Worm (Caenorhabditis elegans) whole organism, L4 larva: ENCODE results near the gene srd-44.

Source experiments
- F10B5.3 ChIP-seq: sonication (generic microtip); optimal IDR thresholded peaks from 2 replicates; lab custom pipeline; 2016; ENCODE audit warnings: mild to moderate bottlenecking, missing genetic modification characterization, missing compliant biosample characterization
- F26F4.8 ChIP-seq: fragments of 200-800 bp; sonication (Bioruptor generic); conservative IDR thresholded peaks from 2 replicates; pipeline ENCODE4 v1.3.6; 2022; ENCODE audit warnings: missing genetic modification characterization, missing compliant biosample characterization
- F37D6.2 ChIP-seq: sonication (generic microtip); optimal IDR thresholded peaks from 2 replicates; lab custom pipeline; 2016; ENCODE audit warnings: mild to moderate bottlenecking, missing genetic modification characterization, missing compliant biosample characterization
- R02D3.7 ChIP-seq: fragments of 150-350 bp; sonication (generic microtip); optimal IDR thresholded peaks from 3 replicates; lab custom pipeline; 2014; ENCODE audit warnings: missing biosample characterization, missing genetic modification characterization
- Y105C5A.15 ChIP-seq: fragments of 200-800 bp; sonication (Bioruptor generic); IDR thresholded peaks from 2 replicates; pipeline ENCODE4 v1.3.6; 2022; ENCODE audit warnings: missing genetic modification characterization, missing compliant biosample characterization
- ZK337.2 ChIP-seq: fragments of 200-800 bp; sonication (Bioruptor generic); IDR thresholded peaks from 2 replicates; pipeline ENCODE4 v1.3.6; 2022; ENCODE audit warnings: missing genetic modification reagents, missing genetic modification characterization, missing compliant biosample characterization
- ZK546.5 ChIP-seq, 2 experiments: sonication (generic microtip); optimal IDR thresholded peaks; 2 replicates each; lab custom pipeline; 2017; ENCODE audit warnings: missing biosample characterization in 2 of 2, missing genetic modification characterization in 2 of 2
- aha-1 ChIP-seq: fragments of 150-350 bp; peaks from one replicate; lab custom pipeline; 2014; ENCODE audit warnings: missing biosample characterization, missing genetic modification characterization
- aly-2 ChIP-seq: sonication (generic microtip); optimal IDR thresholded peaks from 2 replicates; lab custom pipeline; 2018; ENCODE audit warnings: missing biosample characterization, missing genetic modification characterization
- ceh-20 ChIP-seq: fragments of 200-800 bp; sonication (Bioruptor generic); IDR thresholded peaks from 2 replicates; pipeline ENCODE4 v1.3.6; 2022; ENCODE audit warnings: missing genetic modification reagents, missing genetic modification characterization, missing compliant biosample characterization
- ceh-44 ChIP-seq: fragments of 200-800 bp; sonication (Bioruptor generic); IDR thresholded peaks from 2 replicates; pipeline ENCODE4 v1.3.6; 2022; ENCODE audit warnings: missing genetic modification reagents, missing genetic modification characterization, missing compliant biosample characterization
- cey-2 ChIP-seq: sonication (generic microtip); optimal IDR thresholded peaks from 3 replicates; lab custom pipeline; 2017; ENCODE audit warnings: missing genetic modification characterization, mild to moderate bottlenecking, missing compliant biosample characterization, antibody characterized with exemption, borderline replicate concordance; ENCODE audit not compliant: insufficient read depth
- daf-12 ChIP-seq: fragments of 150-350 bp; optimal IDR thresholded peaks from 2 replicates; lab custom pipeline; 2014; ENCODE audit warnings: missing biosample characterization, missing genetic modification reagents, missing genetic modification characterization
- daf-19 ChIP-seq: fragments of 200-800 bp; sonication (Bioruptor generic); conservative IDR thresholded peaks from 2 replicates; pipeline ENCODE4 v1.3.6; 2022; ENCODE audit warnings: missing genetic modification characterization, missing compliant biosample characterization
- dmd-8 ChIP-seq: fragments of 200-800 bp; sonication (Bioruptor generic); IDR thresholded peaks from 2 replicates; pipeline ENCODE4 v1.3.6; 2022; ENCODE audit warnings: missing genetic modification characterization, missing compliant biosample characterization
- dmd-9 ChIP-seq: fragments of 200-800 bp; sonication (Bioruptor generic); IDR thresholded peaks from 2 replicates; pipeline ENCODE4 v1.3.6; 2022; ENCODE audit warnings: missing genetic modification reagents, missing genetic modification characterization, missing compliant biosample characterization
- dve-1 ChIP-seq: sonication (generic microtip); optimal IDR thresholded peaks from 2 replicates; lab custom pipeline; 2017; ENCODE audit warnings: antibody characterized with exemption, mild to moderate bottlenecking, missing genetic modification characterization, missing compliant biosample characterization; ENCODE audit not compliant: insufficient read depth
- egl-43 ChIP-seq: fragments of 200-800 bp; sonication (Bioruptor generic); IDR thresholded peaks from 2 replicates; pipeline ENCODE4 v1.3.6; 2022; ENCODE audit warnings: missing genetic modification reagents, missing genetic modification characterization, missing compliant biosample characterization
- fkh-10 ChIP-seq: fragments of 150-350 bp; optimal IDR thresholded peaks from 2 replicates; lab custom pipeline; 2014; ENCODE audit warnings: missing biosample characterization, missing genetic modification reagents, missing genetic modification characterization
- lin-15B ChIP-seq: fragments of 150-350 bp; sonication (generic microtip); optimal IDR thresholded peaks from 3 replicates; lab custom pipeline; 2014; ENCODE audit warnings: missing biosample characterization, missing genetic modification characterization
- lin-29 ChIP-seq: fragments of 200-800 bp; sonication (Bioruptor generic); IDR thresholded peaks from 2 replicates; pipeline ENCODE4 v1.3.6; 2022; ENCODE audit warnings: missing genetic modification reagents, missing genetic modification characterization, missing compliant biosample characterization
- lin-39 ChIP-seq: fragments of 150-350 bp; optimal IDR thresholded peaks from 2 replicates; lab custom pipeline; 2014; ENCODE audit warnings: missing biosample characterization, missing genetic modification reagents, missing genetic modification characterization
- madf-5 ChIP-seq, 2 experiments: fragments of 200-800 bp; sonication (Bioruptor generic); IDR thresholded peaks; 2 replicates each; pipeline ENCODE4 v1.3.6; 2022; ENCODE audit warnings: missing compliant biosample characterization in 2 of 2, missing genetic modification characterization in 2 of 2
- mxl-2 ChIP-seq: fragments of 200-800 bp; sonication (Bioruptor generic); conservative IDR thresholded peaks from 2 replicates; pipeline ENCODE4 v1.3.6; 2022; ENCODE audit warnings: missing genetic modification reagents, missing genetic modification characterization, missing compliant biosample characterization
- mxl-3 ChIP-seq: fragments of 200-800 bp; sonication (Bioruptor generic); optimal IDR thresholded peaks from 2 replicates; lab custom pipeline; 2018; ENCODE audit warnings: mild to moderate bottlenecking, missing genetic modification characterization, missing compliant biosample characterization
- nhr-10 ChIP-seq: fragments of 150-350 bp; optimal IDR thresholded peaks from 2 replicates; lab custom pipeline; 2014; ENCODE audit warnings: missing biosample characterization, missing genetic modification characterization
- nhr-25 ChIP-seq: sonication (generic microtip); optimal IDR thresholded peaks from 2 replicates; lab custom pipeline; 2017; ENCODE audit warnings: missing genetic modification characterization, mild to moderate bottlenecking, missing compliant biosample characterization, antibody characterized with exemption, moderate library complexity, borderline replicate concordance; ENCODE audit not compliant: insufficient read depth
- nhr-28 ChIP-seq: fragments of 150-350 bp; optimal IDR thresholded peaks from 2 replicates; lab custom pipeline; 2014; ENCODE audit warnings: missing biosample characterization, missing genetic modification characterization
- nhr-42 ChIP-seq: fragments of 200-800 bp; sonication (Bioruptor generic); IDR thresholded peaks from 2 replicates; pipeline ENCODE4 v1.3.6; 2022; ENCODE audit warnings: missing genetic modification characterization, missing compliant biosample characterization
- nhr-48 ChIP-seq: sonication (generic microtip); optimal IDR thresholded peaks from 2 replicates; lab custom pipeline; 2016; ENCODE audit warnings: mild to moderate bottlenecking, missing genetic modification characterization, missing compliant biosample characterization
- nhr-76 ChIP-seq: fragments of 150-350 bp; optimal IDR thresholded peaks from 2 replicates; lab custom pipeline; 2014; ENCODE audit warnings: missing biosample characterization, missing genetic modification characterization
- php-3 ChIP-seq: fragments of 200-800 bp; sonication (Bioruptor generic); IDR thresholded peaks from 2 replicates; pipeline ENCODE4 v1.3.6; 2022; ENCODE audit warnings: missing genetic modification reagents, missing genetic modification characterization, missing compliant biosample characterization
- pqm-1 ChIP-seq: sonication (generic microtip); optimal IDR thresholded peaks from 2 replicates; lab custom pipeline; 2017; ENCODE audit warnings: missing biosample characterization, missing genetic modification characterization
- rbr-2 ChIP-seq: sonication (generic microtip); optimal IDR thresholded peaks from 2 replicates; lab custom pipeline; 2016; ENCODE audit warnings: missing genotype, missing genetic modification characterization, missing compliant biosample characterization
- sdz-12 ChIP-seq: fragments of 200-800 bp; sonication (Bioruptor generic); optimal IDR thresholded peaks from 2 replicates; lab custom pipeline; 2018; ENCODE audit warnings: mild to moderate bottlenecking, missing genetic modification characterization, missing compliant biosample characterization
- snpc-4 ChIP-seq: fragments of 150-350 bp; optimal IDR thresholded peaks from 2 replicates; lab custom pipeline; 2014; ENCODE audit warnings: missing biosample characterization, missing genetic modification characterization
- tag-97 ChIP-seq: fragments of 200-800 bp; sonication (Bioruptor generic); IDR thresholded peaks from 2 replicates; pipeline ENCODE4 v1.3.6; 2022; ENCODE audit warnings: missing genetic modification characterization, missing compliant biosample characterization
- unc-62 ChIP-seq, 3 experiments: fragments of 150-350 bp in 1 of 3; sonication (generic microtip); optimal IDR thresholded peaks in 2 of 3; peaks in 1 of 3; 1 replicate in 1 of 3; 2 replicates in 2 of 3; lab custom pipeline; 2014 to 2017; ENCODE audit warnings: missing biosample characterization in 3 of 3, missing genetic modification characterization in 3 of 3, missing genetic modification reagents in 3 of 3, missing genotype in 1 of 3
- zfp-3 ChIP-seq: fragments of 200-800 bp; sonication (Bioruptor generic); conservative IDR thresholded peaks from 2 replicates; pipeline ENCODE4 v1.3.6; 2022; ENCODE audit warnings: missing genetic modification reagents, missing genetic modification characterization, missing compliant biosample characterization
- zip-11 ChIP-seq: fragments of 200-800 bp; sonication (Bioruptor generic); IDR thresholded peaks from 2 replicates; pipeline ENCODE4 v1.3.6; 2022; ENCODE audit warnings: missing genetic modification characterization, missing compliant biosample characterization
- ztf-11 ChIP-seq: fragments of 150-350 bp; optimal IDR thresholded peaks from 2 replicates; lab custom pipeline; 2014; ENCODE audit warnings: missing biosample characterization, missing genetic modification characterization

Gene srd-44

ce11 chrX:12362951-12363486, 24.8 kb downstream of the srd-44 start (continued):
- TF ChIP-seq fkh-10 (GFP tag; lab: Kevin White, UChicago) = peak; percentile 100
- peak; percentile 97 for TF ChIP-seq nhr-42
- peak; percentile 83; the same call in 1 of the 2 replicates for TF ChIP-seq ZK337.2 (GFP tag; lab: Robert Waterston, UW)
- peak; percentile 99 for TF ChIP-seq aha-1 (tag; lab: Kevin White, UChicago)
- TF ChIP-seq lin-15B (tag; lab: Kevin White, UChicago) = peak; percentile 13
- TF ChIP-seq lin-39 (tag; lab: Kevin White, UChicago) = peak; percentile 92
- TF ChIP-seq mxl-2 (GFP tag; lab: Robert Waterston, UW) = peak; percentile 83
- peak; percentile 99 for TF ChIP-seq rbr-2
- 0 out of 2 replicates have a peak, but pooled peaks have one; percentile 32 for TF ChIP-seq ceh-44 (GFP tag; lab: Robert Waterston, UW)
- TF ChIP-seq cey-2 (tag; lab: Kevin White, UChicago) = peak; percentile 86
- TF ChIP-seq mxl-3 = peak; percentile 89
- no peak for TF ChIP-seq aly-2 (tag; lab: Kevin White, UChicago)
- peak; percentile 98 for TF ChIP-seq F37D6.2 (tag; lab: Kevin White, UChicago)
- TF ChIP-seq nhr-28 (tag; lab: Kevin White, UChicago) = peak; percentile 91
- peak; percentile 76 for TF ChIP-seq tag-97 (GFP tag; lab: Robert Waterston, UW)
- TF ChIP-seq nhr-76 (tag; lab: Kevin White, UChicago) = peak; percentile 87
- TF ChIP-seq egl-43 = peak; percentile 78
- TF ChIP-seq F26F4.8 (GFP tag; lab: Robert Waterston, UW) = no peak
- peak; percentile 64; the same call in 1 of the 2 replicates for TF ChIP-seq dmd-9 (GFP tag; lab: Robert Waterston, UW)
- TF ChIP-seq zfp-3 = peak; percentile 95
- peak; percentile 97 for TF ChIP-seq nhr-48 (tag; lab: Kevin White, UChicago)
- 0 out of 2 replicates have a peak, but pooled peaks have one; percentile 5 for TF ChIP-seq dmd-8
- peak in 1 of 2 experiments; percentile 85; a peak in 1 of 4 replicates for TF ChIP-seq madf-5 (GFP tag; IDR thresholded peaks at IDR 0.05; lab: Robert Waterston, UW)
- TF ChIP-seq dve-1 (tag; lab: Kevin White, UChicago) = peak; percentile 100
- peak; percentile 29 to 68 for TF ChIP-seq ZK546.5 (tag; optimal IDR thresholded peaks at IDR 0.05; lab: Kevin White, UChicago)

ce11 chrX:12364804-12365203, 26.6 kb downstream of the srd-44 start, which contains the start of gene F19H6.5:
TSS of gene F19H6.5 (minus strand) at chrX:12364904.
- no peak for TF ChIP-seq F10B5.3 (tag; lab: Kevin White, UChicago)
- TF ChIP-seq daf-19 (GFP tag; lab: Robert Waterston, UW) = no peak
- TF ChIP-seq ztf-11 (tag; lab: Kevin White, UChicago) = no peak
- TF ChIP-seq nhr-25 (tag; lab: Kevin White, UChicago) = no peak
- TF ChIP-seq egl-43 = no peak
- TF ChIP-seq daf-12 (tag; lab: Kevin White, UChicago) = no peak
- no peak for TF ChIP-seq Y105C5A.15 (GFP tag; lab: Robert Waterston, UW)
- no peak for TF ChIP-seq madf-5 (GFP tag; IDR thresholded peaks at IDR 0.05; lab: Robert Waterston, UW)
- TF ChIP-seq ceh-20 (GFP tag; lab: Robert Waterston, UW) = no peak
- TF ChIP-seq nhr-10 (tag; lab: Kevin White, UChicago) = no peak
- no peak for TF ChIP-seq snpc-4 (tag; lab: Kevin White, UChicago)
- TF ChIP-seq unc-62 (GFP tag; optimal IDR thresholded peaks at IDR 0.05 in 1 of 2; lab: Kevin White, UChicago) = no peak
- TF ChIP-seq unc-62 (tag; optimal IDR thresholded peaks at IDR 0.05; lab: Kevin White, UChicago) = no peak
- no peak for TF ChIP-seq pqm-1 (tag; lab: Kevin White, UChicago)
- no peak for TF ChIP-seq php-3 (GFP tag; lab: Robert Waterston, UW)

ce11 chrX:12365388-12365787, 27.1 kb downstream of the srd-44 start, which contains the start of gene F19H6.4:
TSS of gene F19H6.4 (plus strand) at chrX:12365688.
- TF ChIP-seq sdz-12 (GFP tag; lab: Kevin White, UChicago) (no peak), Y105C5A.15 (GFP tag; lab: Robert Waterston, UW) (no peak), F10B5.3 (tag; lab: Kevin White, UChicago) (no peak), lin-29 (GFP tag; lab: Robert Waterston, UW) (no peak), dmd-9 (GFP tag; lab: Robert Waterston, UW) (no peak), tag-97 (GFP tag; lab: Robert Waterston, UW) (no peak), R02D3.7 (tag; lab: Kevin White, UChicago) (no peak), nhr-76 (tag; lab: Kevin White, UChicago) (no peak), egl-43 (no peak), zfp-3 (no peak), nhr-48 (tag; lab: Kevin White, UChicago) (no peak), zip-11 (GFP tag; lab: Robert Waterston, UW) (no peak), nhr-42 (no peak)
